Worm (Caenorhabditis elegans) whole organism, late embryonic: Measurements from ENCODE around the gene srx-98.

Experiments used
- ceh-34 ChIP-seq: sonication (generic microtip); optimal IDR thresholded peaks from 2 replicates; lab custom pipeline; 2016; ENCODE audit warnings: mild to moderate bottlenecking, missing genetic modification characterization, missing compliant biosample characterization
- fax-1 ChIP-seq: sonication (generic microtip); optimal IDR thresholded peaks from 2 replicates; lab custom pipeline; 2016; ENCODE audit warnings: missing genotype, missing genetic modification characterization, missing compliant biosample characterization
- hlh-30 ChIP-seq: sonication (generic microtip); optimal IDR thresholded peaks from 2 replicates; lab custom pipeline; 2017; ENCODE audit warnings: antibody characterized with exemption, missing genetic modification characterization, missing compliant biosample characterization; ENCODE audit not compliant: insufficient read depth
- lim-6 ChIP-seq: sonication (generic microtip); optimal IDR thresholded peaks from 2 replicates; lab custom pipeline; 2016; ENCODE audit warnings: missing genetic modification characterization, missing compliant biosample characterization
- lin-11 ChIP-seq: fragments of 200-800 bp; sonication (Bioruptor generic); optimal IDR thresholded peaks from 2 replicates; lab custom pipeline; 2018; ENCODE audit warnings: mild to moderate bottlenecking, missing genetic modification characterization, missing compliant biosample characterization
- odd-2 ChIP-seq: sonication (generic microtip); optimal IDR thresholded peaks from 2 replicates; lab custom pipeline; 2017; ENCODE audit warnings: antibody characterized with exemption, mild to moderate bottlenecking, missing genetic modification characterization, missing compliant biosample characterization
- pax-1 ChIP-seq: fragments of 150-350 bp; optimal IDR thresholded peaks from 2 replicates; lab custom pipeline; 2014; ENCODE audit warnings: missing biosample characterization, missing genetic modification characterization
- rnt-1 ChIP-seq: sonication (generic microtip); optimal IDR thresholded peaks from 2 replicates; lab custom pipeline; 2016; ENCODE audit warnings: missing genetic modification characterization, missing compliant biosample characterization

DNA sequence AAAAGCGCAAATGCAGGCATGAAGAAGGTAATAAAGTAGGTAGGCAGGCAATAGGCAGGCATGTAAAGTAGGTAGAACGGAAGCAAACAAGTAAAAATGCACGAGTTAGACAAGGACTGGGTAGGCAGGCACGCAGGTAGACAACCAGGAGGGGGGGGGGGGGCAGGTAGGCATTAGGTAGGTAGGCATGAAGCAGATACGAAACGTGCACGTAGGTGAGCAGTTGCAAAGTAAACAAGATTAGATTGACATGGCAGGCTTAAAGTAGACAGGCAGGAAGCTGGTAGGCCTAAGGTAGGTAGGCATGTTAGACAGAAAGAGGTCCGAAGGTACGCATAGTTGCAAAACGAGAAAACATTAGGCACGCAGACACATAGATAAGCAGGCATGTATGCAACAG, 8.1 kb upstream of the srx-98 start:
- TF ChIP-seq ceh-34 (tag; lab: Kevin White, UChicago) (no peak), lin-11 (tag; lab: Kevin White, UChicago) (no peak), fax-1 (tag; lab: Kevin White, UChicago) (no peak), lim-6 (tag; lab: Kevin White, UChicago) (no peak), pax-1 (tag; lab: Kevin White, UChicago) (no peak), rnt-1 (no peak), odd-2 (tag; lab: Kevin White, UChicago) (no peak), hlh-30 (no peak)
